Worm (Caenorhabditis elegans): ENCODE measurements around the gene K09G1.2.

- TF ChIP-seq pqm-1 (tag; optimal IDR thresholded peaks at IDR 0.05) (no peak), elt-1 (tag; optimal IDR thresholded peaks at IDR 0.05) (no peak), nhr-12 (tag; optimal IDR thresholded peaks at IDR 0.05) (no peak), nhr-11 (tag; optimal IDR thresholded peaks at IDR 0.05) (no peak), nhr-77 (tag; optimal IDR thresholded peaks at IDR 0.05) (no peak), snpc-4 (tag; optimal IDR thresholded peaks at IDR 0.05) (no peak), skn-1 (tag; optimal IDR thresholded peaks at IDR 0.05) (no peak), fkh-10 (GFP tag; optimal IDR thresholded peaks at IDR 0.05) (no peak), mml-1 (tag; optimal IDR thresholded peaks at IDR 0.05) (no peak), ama-1 (optimal IDR thresholded peaks at IDR 0.05) (no peak), nfya-1 (tag; optimal IDR thresholded peaks at IDR 0.05; ENCODE audit: insufficient read depth) (no peak), lin-39 (tag; optimal IDR thresholded peaks at IDR 0.05) (no peak), mdl-1 (tag; optimal IDR thresholded peaks at IDR 0.05) (no peak)
Observed at ce11 chrV:9571673-9572072, 18.7 kb upstream of the K09G1.2 start.

All from whole organism, L3 larva.